Fruit fly (Drosophila melanogaster): ENCODE results near the gene Xpac.

Xpac gene

dm6 chrX:4139043-4139442 is 35.0 kb upstream of the Xpac start:
- TF ChIP-seq CG31365 (tag; optimal IDR thresholded peaks at IDR 0.05) (peak; percentile 91), CG42726 (GFP tag; IDR thresholded peaks at IDR 0.05; ENCODE audit: partially characterized antibody) (0 out of 2 replicates have a peak, but pooled peaks have one; percentile 39), CG8290 (GFP tag; optimal IDR thresholded peaks at IDR 0.05) (peak; percentile 99), CG8290 (tag; optimal IDR thresholded peaks at IDR 0.05) (peak; percentile 53 to 94), CG18599 (GFP tag; optimal IDR thresholded peaks at IDR 0.05) (no peak), Dfd (GFP tag; optimal IDR thresholded peaks at IDR 0.05) (peak in 1 of 2 experiments; percentile 82), stwl (tag; optimal IDR thresholded peaks at IDR 0.05) (peak; percentile 96), amos (GFP tag; IDR thresholded peaks at IDR 0.05; ENCODE audit: partially characterized antibody) (0 out of 2 replicates have a peak, but pooled peaks have one; percentile 6), CG17186 (GFP tag; optimal IDR thresholded peaks at IDR 0.05) (no peak), CG7928 (GFP tag; optimal IDR thresholded peaks at IDR 0.05) (peak; percentile 29)

- TF ChIP-seq CG4617 (GFP tag; optimal IDR thresholded peaks at IDR 0.05; ENCODE audit: borderline replicate concordance) (peak; percentile 64), salm (tag; optimal IDR thresholded peaks at IDR 0.05) (no peak), ttk (GFP tag; IDR thresholded peaks at IDR 0.05) (no peak), ap (GFP tag; IDR thresholded peaks at IDR 0.05) (no peak), E2f1 (GFP tag; IDR thresholded peaks at IDR 0.05) (no peak), CG15514 (GFP tag; optimal IDR thresholded peaks at IDR 0.05) (peak; percentile 70), CG12071 (GFP tag; optimal IDR thresholded peaks at IDR 0.05) (no peak), pnt (GFP tag; optimal IDR thresholded peaks at IDR 0.05) (no peak), dm (GFP tag; optimal IDR thresholded peaks at IDR 0.05) (peak; percentile 29), Sry-β (GFP tag; optimal IDR thresholded peaks at IDR 0.05) (no peak), CG1233 (GFP tag; optimal IDR thresholded peaks at IDR 0.05) (no peak), CG15479 (GFP tag; optimal IDR thresholded peaks at IDR 0.05) (no peak), klu (GFP tag; IDR thresholded peaks at IDR 0.05) (no peak), tio (GFP tag; optimal IDR thresholded peaks at IDR 0.05) (no peak), CG17802 (tag; optimal IDR thresholded peaks at IDR 0.05) (no peak), sd (tag; optimal IDR thresholded peaks at IDR 0.05) (no peak), Ets97D (GFP tag; optimal IDR thresholded peaks at IDR 0.05) (peak; percentile 47), sens (GFP tag) (no peak), Fer3 (tag; optimal IDR thresholded peaks at IDR 0.05) (no peak), CG10979 (tag; optimal IDR thresholded peaks at IDR 0.05) (no peak), CG3995 (GFP tag; optimal IDR thresholded peaks at IDR 0.05) (no peak), CG10565 (GFP tag; optimal IDR thresholded peaks at IDR 0.05) (no peak), nmo (GFP tag; optimal IDR thresholded peaks at IDR 0.05) (peak; percentile 4), MTF-1 (GFP tag; optimal IDR thresholded peaks at IDR 0.05; ENCODE audit: borderline replicate concordance) (no peak), Dip3 (GFP tag; optimal IDR thresholded peaks at IDR 0.05) (no peak), CG9437 (GFP tag; optimal IDR thresholded peaks at IDR 0.05) (peak; percentile 81), Bgb (GFP tag; IDR thresholded peaks at IDR 0.05; ENCODE audit: partially characterized antibody) (peak; percentile 55), CG4707 (GFP tag; optimal IDR thresholded peaks at IDR 0.05) (no peak), CG16863 (GFP tag; optimal IDR thresholded peaks at IDR 0.05) (no peak), Fer1 (GFP tag; optimal IDR thresholded peaks at IDR 0.05) (no peak), CG17829 (tag; optimal IDR thresholded peaks at IDR 0.05) (no peak), MESR4 (GFP tag; optimal IDR thresholded peaks at IDR 0.05) (peak; percentile 62), Dll (GFP tag; IDR thresholded peaks at IDR 0.05; ENCODE audit: partially characterized antibody) (peak; percentile 60; the same call in 3 of the 4 replicates), Xbp1 (GFP tag; optimal IDR thresholded peaks at IDR 0.05) (no peak), CG6813 (GFP tag; optimal IDR thresholded peaks at IDR 0.05) (no peak), Hr51 (GFP tag; optimal IDR thresholded peaks at IDR 0.05) (no peak), rib (GFP tag; IDR thresholded peaks at IDR 0.05) (no peak), sr (GFP tag; IDR thresholded peaks at IDR 0.05) (no peak)
Observed at dm6 chrX:4131049-4131629, 27.1 kb upstream of the Xpac start, which contains the start of gene GlcAT-I. Gene GlcAT-I, plus strand, starts transcription at chrX:4131211.

All from whole organism, embryonic.